Worm (Caenorhabditis elegans) whole organism, L4 larva: ENCODE results near the gene seb-3.

Experiments
- ZK546.5 ChIP-seq, 2 experiments: sonication (generic microtip); optimal IDR thresholded peaks; 2 replicates each; lab custom pipeline; 2017; ENCODE audit warnings: missing biosample characterization in 2 of 2, missing genetic modification characterization in 2 of 2
- dve-1 ChIP-seq: sonication (generic microtip); optimal IDR thresholded peaks from 2 replicates; lab custom pipeline; 2017; ENCODE audit warnings: antibody characterized with exemption, mild to moderate bottlenecking, missing genetic modification characterization, missing compliant biosample characterization; ENCODE audit not compliant: insufficient read depth
- nhr-237 ChIP-seq: sonication (generic microtip); optimal IDR thresholded peaks from 2 replicates; lab custom pipeline; 2017; ENCODE audit warnings: missing biosample characterization, missing genetic modification characterization
- sdz-12 ChIP-seq: fragments of 200-800 bp; sonication (Bioruptor generic); optimal IDR thresholded peaks from 2 replicates; lab custom pipeline; 2018; ENCODE audit warnings: mild to moderate bottlenecking, missing genetic modification characterization, missing compliant biosample characterization
- skn-1 ChIP-seq: fragments of 150-350 bp; optimal IDR thresholded peaks from 2 replicates; lab custom pipeline; 2014; ENCODE audit warnings: missing biosample characterization, missing genetic modification characterization
- zag-1 ChIP-seq: fragments of 150-350 bp; optimal IDR thresholded peaks from 2 replicates; lab custom pipeline; 2014; ENCODE audit warnings: missing biosample characterization, missing genetic modification characterization

- TF ChIP-seq zag-1: no peak
- no peak for TF ChIP-seq dve-1
- TF ChIP-seq sdz-12 (GFP tag; lab: Kevin White, UChicago): no peak
- no peak for TF ChIP-seq ZK546.5 (tag; optimal IDR thresholded peaks at IDR 0.05; lab: Kevin White, UChicago)
- no peak for TF ChIP-seq skn-1 (tag; lab: Kevin White, UChicago)
- no peak for TF ChIP-seq nhr-237 (tag; lab: Kevin White, UChicago)
Observed at ce11 chrX:15076909-15077308, 50.8 kb downstream of the seb-3 start.
